Worm (Caenorhabditis elegans) whole organism, L4 larva: ENCODE data around the gene mtx-2.
A peak's percentile ranks its signal among the peaks of the same experiment; 100 is the strongest.

Source experiments
- D1046.2 ChIP-seq: fragments of 200-800 bp; sonication (Bioruptor generic); IDR thresholded peaks from 2 replicates; pipeline ENCODE4 v1.3.6; 2022; ENCODE audit warnings: missing genetic modification characterization, missing compliant biosample characterization
- F26F4.8 ChIP-seq: fragments of 200-800 bp; sonication (Bioruptor generic); conservative IDR thresholded peaks from 2 replicates; pipeline ENCODE4 v1.3.6; 2022; ENCODE audit warnings: missing genetic modification characterization, missing compliant biosample characterization
- F37D6.2 ChIP-seq: sonication (generic microtip); optimal IDR thresholded peaks from 2 replicates; lab custom pipeline; 2016; ENCODE audit warnings: mild to moderate bottlenecking, missing genetic modification characterization, missing compliant biosample characterization
- F44E2.7 ChIP-seq: fragments of 200-800 bp; sonication (Bioruptor generic); IDR thresholded peaks from 2 replicates; pipeline ENCODE4 v2.1.2; 2022; ENCODE audit warnings: missing genetic modification characterization, missing compliant biosample characterization
- F49E8.2 ChIP-seq: sonication (generic microtip); optimal IDR thresholded peaks from 2 replicates; lab custom pipeline; 2016; ENCODE audit warnings: missing compliant biosample characterization, mild to moderate bottlenecking, missing genetic modification characterization, borderline replicate concordance
- R02D3.7 ChIP-seq: fragments of 150-350 bp; sonication (generic microtip); optimal IDR thresholded peaks from 3 replicates; lab custom pipeline; 2014; ENCODE audit warnings: missing biosample characterization, missing genetic modification characterization
- T20F7.1 ChIP-seq: fragments of 200-800 bp; sonication (Bioruptor generic); optimal IDR thresholded peaks from 2 replicates; lab custom pipeline; 2018; ENCODE audit warnings: mild to moderate bottlenecking, missing genetic modification characterization, missing compliant biosample characterization
- Y105C5A.15 ChIP-seq: fragments of 200-800 bp; sonication (Bioruptor generic); IDR thresholded peaks from 2 replicates; pipeline ENCODE4 v1.3.6; 2022; ENCODE audit warnings: missing genetic modification characterization, missing compliant biosample characterization
- Y75B8A.6 ChIP-seq: fragments of 200-800 bp; sonication (Bioruptor generic); IDR thresholded peaks from 2 replicates; pipeline ENCODE4 v1.3.6; 2022; ENCODE audit warnings: missing genetic modification reagents, missing genetic modification characterization, missing compliant biosample characterization
- ZK337.2 ChIP-seq: fragments of 200-800 bp; sonication (Bioruptor generic); IDR thresholded peaks from 2 replicates; pipeline ENCODE4 v1.3.6; 2022; ENCODE audit warnings: missing genetic modification reagents, missing genetic modification characterization, missing compliant biosample characterization
- aly-2 ChIP-seq: sonication (generic microtip); optimal IDR thresholded peaks from 2 replicates; lab custom pipeline; 2018; ENCODE audit warnings: missing biosample characterization, missing genetic modification characterization
- ama-1 ChIP-seq: fragments of 150-350 bp; optimal IDR thresholded peaks from 2 replicates; lab custom pipeline; 2014; ENCODE audit warnings: inconsistent platforms, mixed read lengths
- arid-1 ChIP-seq: fragments of 200-800 bp; sonication (Bioruptor generic); conservative IDR thresholded peaks from 2 replicates; pipeline ENCODE4 v1.3.6; 2022; ENCODE audit warnings: missing genetic modification reagents, missing genetic modification characterization, missing compliant biosample characterization
- ceh-28 ChIP-seq: fragments of 150-350 bp; optimal IDR thresholded peaks from 2 replicates; lab custom pipeline; 2014; ENCODE audit warnings: missing biosample characterization, missing genetic modification reagents, missing genetic modification characterization
- ceh-82 ChIP-seq: sonication (generic microtip); optimal IDR thresholded peaks from 2 replicates; lab custom pipeline; 2017; ENCODE audit warnings: missing biosample characterization, missing genetic modification characterization
- ctbp-1 ChIP-seq: fragments of 200-800 bp; sonication (Bioruptor generic); IDR thresholded peaks from 2 replicates; pipeline ENCODE4 v1.3.6; 2022; ENCODE audit warnings: missing genetic modification reagents, missing genetic modification characterization, missing compliant biosample characterization
- daf-12 ChIP-seq: fragments of 150-350 bp; optimal IDR thresholded peaks from 2 replicates; lab custom pipeline; 2014; ENCODE audit warnings: missing biosample characterization, missing genetic modification reagents, missing genetic modification characterization
- daf-16 ChIP-seq, 3 experiments: sonication (generic microtip); optimal IDR thresholded peaks; 2 replicates each; lab custom pipeline; 2016 to 2017; ENCODE audit warnings: missing genetic modification characterization in 3 of 3, missing genetic modification reagents in 3 of 3, mild to moderate bottlenecking in 2 of 3, missing compliant biosample characterization in 2 of 3, missing biosample characterization in 1 of 3, moderate library complexity in 1 of 3
- daf-19 ChIP-seq: fragments of 200-800 bp; sonication (Bioruptor generic); conservative IDR thresholded peaks from 2 replicates; pipeline ENCODE4 v1.3.6; 2022; ENCODE audit warnings: missing genetic modification characterization, missing compliant biosample characterization
- daf-8 ChIP-seq: fragments of 200-800 bp; sonication (Bioruptor generic); IDR thresholded peaks from 2 replicates; pipeline ENCODE4 v1.3.6; 2022; ENCODE audit warnings: missing genetic modification characterization, missing compliant biosample characterization
- dmd-8 ChIP-seq: fragments of 200-800 bp; sonication (Bioruptor generic); IDR thresholded peaks from 2 replicates; pipeline ENCODE4 v1.3.6; 2022; ENCODE audit warnings: missing genetic modification characterization, missing compliant biosample characterization
- dpl-1 ChIP-seq: fragments of 150-350 bp; optimal IDR thresholded peaks from 2 replicates; lab custom pipeline; 2014; ENCODE audit warnings: missing biosample characterization, missing genetic modification reagents, missing genetic modification characterization
- hlh-11 ChIP-seq: fragments of 200-800 bp; sonication (Bioruptor generic); optimal IDR thresholded peaks from 2 replicates; lab custom pipeline; 2018; ENCODE audit warnings: mild to moderate bottlenecking, missing genetic modification characterization, missing compliant biosample characterization
- hmg-1.1 ChIP-seq: fragments of 200-800 bp; sonication (Bioruptor generic); IDR thresholded peaks from 2 replicates; pipeline ENCODE4 v1.3.6; 2022; ENCODE audit warnings: missing genetic modification reagents, missing genetic modification characterization, missing compliant biosample characterization
- lim-7 ChIP-seq: fragments of 200-800 bp; sonication (Bioruptor generic); IDR thresholded peaks from 2 replicates; pipeline ENCODE4 v1.3.6; 2022; ENCODE audit warnings: missing genetic modification characterization, missing compliant biosample characterization
- lin-1 ChIP-seq: fragments of 200-800 bp; sonication (Bioruptor generic); IDR thresholded peaks from 2 replicates; pipeline ENCODE4 v1.3.6; 2022; ENCODE audit warnings: missing genetic modification reagents, missing genetic modification characterization, missing compliant biosample characterization
- lin-13 ChIP-seq: fragments of 150-350 bp; optimal IDR thresholded peaks from 2 replicates; lab custom pipeline; 2014; ENCODE audit warnings: missing biosample characterization, missing genetic modification reagents, missing genetic modification characterization
- lin-29 ChIP-seq: fragments of 200-800 bp; sonication (Bioruptor generic); IDR thresholded peaks from 2 replicates; pipeline ENCODE4 v1.3.6; 2022; ENCODE audit warnings: missing genetic modification reagents, missing genetic modification characterization, missing compliant biosample characterization
- lin-38 ChIP-seq: fragments of 200-800 bp; sonication (Bioruptor generic); IDR thresholded peaks from 2 replicates; pipeline ENCODE4 v1.3.6; 2022; ENCODE audit warnings: missing genetic modification reagents, missing genetic modification characterization, missing compliant biosample characterization
- lin-39 ChIP-seq: fragments of 150-350 bp; optimal IDR thresholded peaks from 2 replicates; lab custom pipeline; 2014; ENCODE audit warnings: missing biosample characterization, missing genetic modification reagents, missing genetic modification characterization
- lir-3 ChIP-seq: sonication (generic microtip); optimal IDR thresholded peaks from 2 replicates; lab custom pipeline; 2016; ENCODE audit warnings: mild to moderate bottlenecking, missing genetic modification characterization, missing compliant biosample characterization
- madf-9 ChIP-seq: fragments of 200-800 bp; sonication (Bioruptor generic); conservative IDR thresholded peaks from 2 replicates; pipeline ENCODE4 v1.3.6; 2022; ENCODE audit warnings: missing genetic modification reagents, missing genetic modification characterization, missing compliant biosample characterization
- mdt-29 ChIP-seq: fragments of 200-800 bp; sonication (Bioruptor generic); IDR thresholded peaks from 2 replicates; pipeline ENCODE4 v1.3.6; 2022; ENCODE audit warnings: missing genetic modification reagents, missing genetic modification characterization, missing compliant biosample characterization
- mxl-2 ChIP-seq: fragments of 200-800 bp; sonication (Bioruptor generic); conservative IDR thresholded peaks from 2 replicates; pipeline ENCODE4 v1.3.6; 2022; ENCODE audit warnings: missing genetic modification reagents, missing genetic modification characterization, missing compliant biosample characterization
- nhr-10 ChIP-seq: fragments of 150-350 bp; optimal IDR thresholded peaks from 2 replicates; lab custom pipeline; 2014; ENCODE audit warnings: missing biosample characterization, missing genetic modification characterization
- nhr-102 ChIP-seq: sonication (generic microtip); optimal IDR thresholded peaks from 2 replicates; lab custom pipeline; 2016; ENCODE audit warnings: mild to moderate bottlenecking, missing genetic modification characterization, moderate library complexity, missing compliant biosample characterization
- nhr-237 ChIP-seq: sonication (generic microtip); optimal IDR thresholded peaks from 2 replicates; lab custom pipeline; 2017; ENCODE audit warnings: missing biosample characterization, missing genetic modification characterization
- nhr-48 ChIP-seq: sonication (generic microtip); optimal IDR thresholded peaks from 2 replicates; lab custom pipeline; 2016; ENCODE audit warnings: mild to moderate bottlenecking, missing genetic modification characterization, missing compliant biosample characterization
- pha-4 ChIP-seq, 2 experiments: fragments of 150-350 bp in 1 of 2; fragments of 200-800 bp in 1 of 2; sonication (Bioruptor generic) in 1 of 2; IDR thresholded peaks in 1 of 2; optimal IDR thresholded peaks in 1 of 2; 2 replicates each; pipeline versions ENCODE4 v1.3.6 to Lab custom; 2014 to 2022; ENCODE audit warnings: missing genetic modification characterization in 2 of 2, missing genetic modification reagents in 2 of 2, missing biosample characterization in 1 of 2, missing compliant biosample characterization in 1 of 2
- php-3 ChIP-seq: fragments of 200-800 bp; sonication (Bioruptor generic); IDR thresholded peaks from 2 replicates; pipeline ENCODE4 v1.3.6; 2022; ENCODE audit warnings: missing genetic modification reagents, missing genetic modification characterization, missing compliant biosample characterization
- saeg-2 ChIP-seq: fragments of 200-800 bp; sonication (Bioruptor generic); IDR thresholded peaks from 2 replicates; pipeline ENCODE4 v1.3.6; 2022; ENCODE audit warnings: missing genetic modification reagents, missing genetic modification characterization, missing compliant biosample characterization
- skn-1 ChIP-seq: fragments of 150-350 bp; optimal IDR thresholded peaks from 2 replicates; lab custom pipeline; 2014; ENCODE audit warnings: missing biosample characterization, missing genetic modification characterization
- snpc-4 ChIP-seq: fragments of 150-350 bp; optimal IDR thresholded peaks from 2 replicates; lab custom pipeline; 2014; ENCODE audit warnings: missing biosample characterization, missing genetic modification characterization
- tag-97 ChIP-seq: fragments of 200-800 bp; sonication (Bioruptor generic); IDR thresholded peaks from 2 replicates; pipeline ENCODE4 v1.3.6; 2022; ENCODE audit warnings: missing genetic modification characterization, missing compliant biosample characterization
- unc-130 ChIP-seq: sonication (generic microtip); optimal IDR thresholded peaks from 2 replicates; lab custom pipeline; 2016; ENCODE audit warnings: missing genetic modification reagents, missing genetic modification characterization, missing compliant biosample characterization
- unc-39 ChIP-seq: sonication (generic microtip); optimal IDR thresholded peaks from 2 replicates; lab custom pipeline; 2017; ENCODE audit warnings: missing biosample characterization, missing genetic modification characterization
- unc-62 ChIP-seq, 3 experiments: fragments of 150-350 bp in 1 of 3; sonication (generic microtip); optimal IDR thresholded peaks in 2 of 3; peaks in 1 of 3; 1 replicate in 1 of 3; 2 replicates in 2 of 3; lab custom pipeline; 2014 to 2017; ENCODE audit warnings: missing biosample characterization in 3 of 3, missing genetic modification characterization in 3 of 3, missing genetic modification reagents in 3 of 3, missing genotype in 1 of 3
- vab-7 ChIP-seq: fragments of 200-800 bp; sonication (Bioruptor generic); IDR thresholded peaks from 2 replicates; pipeline ENCODE4 v1.3.6; 2022; ENCODE audit warnings: missing genetic modification reagents, missing genetic modification characterization, missing compliant biosample characterization
- zag-1 ChIP-seq: fragments of 150-350 bp; optimal IDR thresholded peaks from 2 replicates; lab custom pipeline; 2014; ENCODE audit warnings: missing biosample characterization, missing genetic modification characterization
- zfp-2 ChIP-seq: sonication (generic microtip); optimal IDR thresholded peaks from 2 replicates; lab custom pipeline; 2016; ENCODE audit warnings: mild to moderate bottlenecking, missing genetic modification characterization, missing compliant biosample characterization
- zip-11 ChIP-seq: fragments of 200-800 bp; sonication (Bioruptor generic); IDR thresholded peaks from 2 replicates; pipeline ENCODE4 v1.3.6; 2022; ENCODE audit warnings: missing genetic modification characterization, missing compliant biosample characterization

Gene mtx-2

DNA sequence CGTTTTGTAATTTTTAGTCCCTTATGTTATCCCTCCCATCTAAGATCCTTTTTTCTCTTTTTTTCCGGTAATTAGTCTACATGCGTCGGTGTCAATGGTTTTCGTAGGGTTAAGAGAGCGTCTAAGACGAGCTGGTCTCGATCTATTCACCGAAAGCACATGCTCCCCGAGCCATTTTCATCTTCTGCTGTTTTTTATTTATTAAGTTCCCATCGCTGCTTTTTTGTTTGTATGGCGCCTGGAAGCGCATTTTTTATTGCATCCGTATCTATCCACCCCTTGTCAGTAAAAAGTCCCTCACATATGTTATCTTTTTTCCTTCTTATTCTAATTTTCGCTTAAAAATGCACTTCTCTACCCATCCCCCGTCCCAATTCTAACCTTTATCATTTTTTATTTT, 26.6 kb downstream of the mtx-2 start (continued):
- TF ChIP-seq ceh-28 (no peak), R02D3.7 (tag; lab: Kevin White, UChicago) (no peak), arid-1 (GFP tag; lab: Robert Waterston, UW) (no peak; the same call in 1 of the 2 replicates), nhr-48 (no peak), D1046.2 (no peak), lin-29 (GFP tag; lab: Robert Waterston, UW) (no peak), mdt-29 (GFP tag; lab: Robert Waterston, UW) (0 out of 2 replicates have a peak, but pooled peaks have one; percentile 41), tag-97 (no peak), hmg-1.1 (GFP tag; lab: Robert Waterston, UW) (no peak), vab-7 (GFP tag; lab: Robert Waterston, UW) (peak; percentile 14; the same call in 1 of the 2 replicates), dpl-1 (GFP tag; lab: Kevin White, UChicago) (no peak), lir-3 (tag; lab: Kevin White, UChicago) (no peak), unc-39 (tag; lab: Kevin White, UChicago) (no peak), F49E8.2 (tag; lab: Kevin White, UChicago) (no peak), zfp-2 (tag; lab: Kevin White, UChicago) (no peak), php-3 (GFP tag; lab: Robert Waterston, UW) (peak; percentile 45; the same call in 1 of the 2 replicates), saeg-2 (GFP tag; lab: Robert Waterston, UW) (no peak), nhr-237 (tag; lab: Kevin White, UChicago) (no peak), aly-2 (tag; lab: Kevin White, UChicago) (no peak), hlh-11 (tag; lab: Kevin White, UChicago) (no peak), ama-1 (no peak), pha-4 (GFP tag; IDR thresholded peaks at IDR 0.05; lab: Robert Waterston, UW) (no peak), pha-4 (tag; optimal IDR thresholded peaks at IDR 0.05; lab: Kevin White, UChicago) (no peak), F44E2.7 (GFP tag; lab: Robert Waterston, UW) (no peak), F37D6.2 (tag; lab: Kevin White, UChicago) (no peak), mxl-2 (GFP tag; lab: Robert Waterston, UW) (no peak), ceh-82 (tag; lab: Kevin White, UChicago) (no peak), F26F4.8 (GFP tag; lab: Robert Waterston, UW) (no peak), nhr-10 (tag; lab: Kevin White, UChicago) (no peak), ZK337.2 (GFP tag; lab: Robert Waterston, UW) (no peak), lin-39 (no peak), Y75B8A.6 (GFP tag; lab: Robert Waterston, UW) (no peak), daf-19 (GFP tag; lab: Robert Waterston, UW) (no peak), zip-11 (GFP tag; lab: Robert Waterston, UW) (no peak), nhr-102 (tag; lab: Kevin White, UChicago) (no peak), zag-1 (tag; lab: Kevin White, UChicago) (no peak), unc-130 (no peak), daf-16 (GFP tag; optimal IDR thresholded peaks at IDR 0.05; lab: Kevin White, UChicago) (no peak), daf-16 (tag; optimal IDR thresholded peaks at IDR 0.05; lab: Kevin White, UChicago) (no peak), skn-1 (tag; lab: Kevin White, UChicago) (no peak), snpc-4 (tag; lab: Kevin White, UChicago) (no peak), unc-62 (GFP tag; optimal IDR thresholded peaks at IDR 0.05 in 1 of 2; lab: Kevin White, UChicago) (no peak), unc-62 (tag; optimal IDR thresholded peaks at IDR 0.05; lab: Kevin White, UChicago) (no peak), lin-38 (GFP tag; lab: Robert Waterston, UW) (no peak; the same call in 1 of the 2 replicates), Y105C5A.15 (GFP tag; lab: Robert Waterston, UW) (peak; percentile 40; the same call in 1 of the 2 replicates), lim-7 (GFP tag; lab: Robert Waterston, UW) (peak; percentile 60), lin-1 (GFP tag; lab: Robert Waterston, UW) (no peak; the same call in 1 of the 2 replicates), lin-13 (GFP tag; lab: Kevin White, UChicago) (no peak), T20F7.1 (GFP tag; lab: Kevin White, UChicago) (no peak), daf-12 (tag; lab: Kevin White, UChicago) (no peak), daf-8 (GFP tag; lab: Robert Waterston, UW) (no peak), dmd-8 (no peak), madf-9 (GFP tag; lab: Robert Waterston, UW) (0 out of 2 replicates have a peak, but pooled peaks have one; percentile 3), ctbp-1 (GFP tag; lab: Robert Waterston, UW) (0 out of 2 replicates have a peak, but pooled peaks have one; percentile 45)
